Worm (Caenorhabditis elegans) whole organism, L4 larva: ENCODE measurements around the gene K11H12.9.

Source experiments
- ZK337.2 ChIP-seq: fragments of 200-800 bp; sonication (Bioruptor generic); IDR thresholded peaks from 2 replicates; pipeline ENCODE4 v1.3.6; 2022; ENCODE audit warnings: missing genetic modification reagents, missing genetic modification characterization, missing compliant biosample characterization
- ces-1 ChIP-seq: fragments of 150-350 bp; sonication (generic microtip); optimal IDR thresholded peaks from 4 replicates; lab custom pipeline; 2014; ENCODE audit warnings: missing biosample characterization, missing genetic modification reagents, missing genetic modification characterization
- duxl-1 ChIP-seq: sonication (generic microtip); optimal IDR thresholded peaks from 2 replicates; lab custom pipeline; 2016; ENCODE audit warnings: mild to moderate bottlenecking, missing genetic modification characterization, moderate library complexity, missing compliant biosample characterization; ENCODE audit not compliant: poor library complexity
- madf-9 ChIP-seq: fragments of 200-800 bp; sonication (Bioruptor generic); conservative IDR thresholded peaks from 2 replicates; pipeline ENCODE4 v1.3.6; 2022; ENCODE audit warnings: missing genetic modification reagents, missing genetic modification characterization, missing compliant biosample characterization
- nhr-10 ChIP-seq: fragments of 150-350 bp; optimal IDR thresholded peaks from 2 replicates; lab custom pipeline; 2014; ENCODE audit warnings: missing biosample characterization, missing genetic modification characterization
- saeg-2 ChIP-seq: fragments of 200-800 bp; sonication (Bioruptor generic); IDR thresholded peaks from 2 replicates; pipeline ENCODE4 v1.3.6; 2022; ENCODE audit warnings: missing genetic modification reagents, missing genetic modification characterization, missing compliant biosample characterization
- sdz-12 ChIP-seq: fragments of 200-800 bp; sonication (Bioruptor generic); optimal IDR thresholded peaks from 2 replicates; lab custom pipeline; 2018; ENCODE audit warnings: mild to moderate bottlenecking, missing genetic modification characterization, missing compliant biosample characterization
- snpc-4 ChIP-seq: fragments of 150-350 bp; optimal IDR thresholded peaks from 2 replicates; lab custom pipeline; 2014; ENCODE audit warnings: missing biosample characterization, missing genetic modification characterization

DNA sequence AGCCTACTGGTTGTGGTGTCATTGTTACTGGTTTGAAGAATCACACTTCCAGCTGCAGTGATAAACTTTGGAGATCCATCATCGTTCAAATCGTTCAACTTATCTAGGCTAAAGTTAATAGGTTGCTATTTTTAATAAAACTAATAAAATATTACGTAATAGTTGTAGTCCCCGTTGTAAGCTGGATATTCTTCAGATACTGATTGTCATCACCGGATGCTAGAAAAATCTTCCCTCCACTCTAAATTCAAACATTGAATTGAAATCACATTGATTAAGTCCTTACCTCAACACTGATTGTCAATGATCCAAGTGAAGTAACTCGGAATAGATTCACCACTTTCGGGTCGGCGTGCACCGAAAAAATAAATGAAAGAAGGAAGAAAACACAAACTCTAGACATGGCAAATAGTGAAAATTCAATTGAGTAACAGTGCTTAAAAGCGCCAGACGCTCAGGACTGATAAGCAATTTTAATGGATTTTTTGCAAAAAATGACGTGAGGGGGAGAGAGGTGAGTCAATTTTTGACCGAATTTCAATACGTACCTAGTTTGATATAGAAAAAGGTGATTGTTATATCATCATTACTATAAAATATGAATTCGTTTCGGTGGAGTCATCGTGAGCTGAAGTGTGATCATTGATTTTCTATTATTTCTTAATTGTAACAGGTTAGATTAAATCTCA is 26.1 kb downstream of the K11H12.9 start, which contains the start of the genes K11H12.4 and K11H12.10:
- TF ChIP-seq nhr-10 (tag; lab: Kevin White, UChicago) (no peak), snpc-4 (tag; lab: Kevin White, UChicago) (no peak), ces-1 (no peak), madf-9 (GFP tag; lab: Robert Waterston, UW) (no peak), duxl-1 (tag; lab: Kevin White, UChicago) (no peak), saeg-2 (no peak), ZK337.2 (GFP tag; lab: Robert Waterston, UW) (no peak), sdz-12 (no peak)
